Fruit fly (Drosophila melanogaster): ENCODE data around the gene CG14451.

The CG14451 gene

dm6 chr3L:22717137-22717767, 4.6 kb downstream of the CG14451 start, which contains the start of the genes ArfGAP3 and CG32452 (continued):
- TF ChIP-seq Stat92E (GFP tag; optimal IDR thresholded peaks at IDR 0.05) (peak in 1 of 3 experiments; percentile 28), Mes4 (GFP tag; optimal IDR thresholded peaks at IDR 0.05) (no peak), CG17186 (GFP tag; optimal IDR thresholded peaks at IDR 0.05) (peak; percentile 100), nmo (GFP tag; optimal IDR thresholded peaks at IDR 0.05) (peak; percentile 80), ato (GFP tag; IDR thresholded peaks at IDR 0.05; ENCODE audit: partially characterized antibody) (no peak), tio (GFP tag; optimal IDR thresholded peaks at IDR 0.05) (no peak), CG5953 (GFP tag; IDR thresholded peaks at IDR 0.05) (no peak), CG6175 (GFP tag; IDR thresholded peaks at IDR 0.05) (peak; percentile 34; the same call in 1 of the 3 replicates), CG15269 (tag; optimal IDR thresholded peaks at IDR 0.05) (peak; percentile 75), CG10462 (GFP tag; optimal IDR thresholded peaks at IDR 0.05) (peak; percentile 61), CG6683 (GFP tag; optimal IDR thresholded peaks at IDR 0.05) (peak; percentile 51), gcm2 (GFP tag; optimal IDR thresholded peaks at IDR 0.05) (no peak), toy (GFP tag; IDR thresholded peaks at IDR 0.05) (no peak), CG15073 (GFP tag; optimal IDR thresholded peaks at IDR 0.05) (no peak), B-H1 (GFP tag; IDR thresholded peaks at IDR 0.05) (0 out of 3 replicates have a peak, but pooled peaks have one; percentile 40), fd102C (GFP tag; optimal IDR thresholded peaks at IDR 0.05) (no peak), gsb (GFP tag; IDR thresholded peaks at IDR 0.05) (0 out of 2 replicates have a peak, but pooled peaks have one; percentile 30), H15 (GFP tag; IDR thresholded peaks at IDR 0.05) (peak; percentile 62; the same call in 1 of the 3 replicates), D19A (tag; optimal IDR thresholded peaks at IDR 0.05) (peak; percentile 66), klu (GFP tag; IDR thresholded peaks at IDR 0.05) (peak; percentile 63; the same call in 1 of the 2 replicates), ara (GFP tag; IDR thresholded peaks at IDR 0.05) (peak; percentile 53), fd96Cb (tag; optimal IDR thresholded peaks at IDR 0.05) (peak; percentile 64), CG17359 (tag; optimal IDR thresholded peaks at IDR 0.05) (peak; percentile 60), corto (GFP tag; optimal IDR thresholded peaks at IDR 0.05) (no peak), CTCF (GFP tag; optimal IDR thresholded peaks at IDR 0.05) (no peak), CG11398 (GFP tag; optimal IDR thresholded peaks at IDR 0.05) (peak; percentile 27), sqz (GFP tag; optimal IDR thresholded peaks at IDR 0.05) (no peak), CG4707 (GFP tag; optimal IDR thresholded peaks at IDR 0.05) (no peak), yki (optimal IDR thresholded peaks at IDR 0.05) (no peak), bsh (GFP tag; optimal IDR thresholded peaks at IDR 0.05) (peak in 1 of 2 experiments; percentile 64), Sry-β (GFP tag; optimal IDR thresholded peaks at IDR 0.05) (peak; percentile 94), CG11695 (GFP tag; IDR thresholded peaks at IDR 0.05) (peak; percentile 48; the same call in 2 of the 3 replicates), CG7357 (GFP tag; IDR thresholded peaks at IDR 0.05) (peak; percentile 53; the same call in 1 of the 3 replicates), CG10431 (GFP tag; optimal IDR thresholded peaks at IDR 0.05) (no peak), Hmr (GFP tag; optimal IDR thresholded peaks at IDR 0.05) (peak; percentile 72), ranshi (GFP tag; IDR thresholded peaks at IDR 0.05) (peak; percentile 59; the same call in 1 of the 2 replicates), CG17361 (GFP tag; IDR thresholded peaks at IDR 0.05) (peak; percentile 92), tin (GFP tag; optimal IDR thresholded peaks at IDR 0.05) (peak; percentile 72), psq (GFP tag; optimal IDR thresholded peaks at IDR 0.05) (no peak), Sox102F (GFP tag; optimal IDR thresholded peaks at IDR 0.05) (peak; percentile 75), Nf-YA (GFP tag; IDR thresholded peaks at IDR 0.05) (no peak), mld (GFP tag; IDR thresholded peaks at IDR 0.05; ENCODE audit: partially characterized antibody) (no peak), Gug (GFP tag; IDR thresholded peaks at IDR 0.05) (peak; percentile 51; the same call in 2 of the 4 replicates), dysf (GFP tag; IDR thresholded peaks at IDR 0.05) (peak; percentile 70; the same call in 2 of the 3 replicates), sr (GFP tag; IDR thresholded peaks at IDR 0.05) (no peak), PHDP (tag; optimal IDR thresholded peaks at IDR 0.05) (peak; percentile 66), pnt (GFP tag; optimal IDR thresholded peaks at IDR 0.05) (peak; percentile 2), CG5245 (GFP tag; optimal IDR thresholded peaks at IDR 0.05) (peak; percentile 30), CG2129 (GFP tag; IDR thresholded peaks at IDR 0.05; ENCODE audit: partially characterized antibody) (peak; percentile 57; the same call in 1 of the 2 replicates), ab (GFP tag; optimal IDR thresholded peaks at IDR 0.05) (no peak)
